Worm (Caenorhabditis elegans): ENCODE data around the gene chk-2.

Gene chk-2

DNA sequence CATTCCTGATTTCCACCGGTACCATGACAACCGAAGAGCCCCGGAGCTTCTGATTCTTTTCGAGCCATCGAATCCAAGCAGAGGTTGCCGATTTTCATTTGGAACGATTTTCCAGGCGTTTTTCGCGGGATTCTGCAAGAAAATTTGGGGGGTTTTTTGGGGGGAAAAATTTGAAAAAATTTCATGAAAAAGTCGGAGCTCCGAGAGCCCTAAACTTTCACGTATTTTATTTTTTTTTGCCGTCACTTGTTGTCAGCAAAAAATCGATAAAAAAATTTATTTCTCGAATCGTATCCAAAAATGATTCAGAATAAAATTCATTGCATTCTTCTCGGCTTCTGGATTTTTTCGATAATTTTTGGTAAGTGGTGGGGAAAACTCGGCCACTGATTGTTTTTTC is 32.9 kb downstream of the chk-2 start, which contains the start of gene Y116F11B.13:
Y116F11B.13 (plus strand) TSS at position 301 of the 400 bp plus-strand sequence.
- TF ChIP-seq Y67H2A.10 (GFP tag; conservative IDR thresholded peaks at IDR 0.05) (no peak), rec-8 (tag; optimal IDR thresholded peaks at IDR 0.05) (no peak), Y53F4B.3 (GFP tag; IDR thresholded peaks at IDR 0.05) (no peak)

DNA sequence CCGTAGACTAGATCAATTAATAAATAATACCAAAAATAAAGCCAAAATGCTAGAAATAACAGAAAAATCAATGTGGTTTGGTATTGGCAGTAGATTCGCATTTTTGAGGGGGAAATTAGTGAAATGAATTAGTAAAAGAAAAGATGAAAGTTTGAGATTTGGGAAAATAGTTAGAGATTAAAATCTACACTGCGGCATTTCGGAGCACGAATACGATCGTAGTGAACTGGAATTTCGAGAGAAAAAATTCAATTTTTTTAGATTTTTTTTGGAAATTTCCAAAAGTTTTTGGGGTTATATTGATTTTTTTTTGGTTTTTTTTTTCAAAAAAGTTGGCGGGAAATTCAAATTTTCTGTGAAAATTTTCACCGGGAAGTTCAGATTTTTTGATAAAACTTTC is 47.9 kb downstream of the chk-2 start, which contains the start of gene Y116F11B.9:
Y116F11B.9 (minus strand) TSS at position 101 of the 400 bp plus-strand sequence.
- TF ChIP-seq K11D2.4 (GFP tag; IDR thresholded peaks at IDR 0.05) (no peak), hlh-26 (GFP tag; conservative IDR thresholded peaks at IDR 0.05) (no peak), Y53G8AR.9 (GFP tag; conservative IDR thresholded peaks at IDR 0.05) (no peak), ceh-91 (GFP tag; IDR thresholded peaks at IDR 0.05) (no peak), lin-35 (GFP tag; optimal IDR thresholded peaks at IDR 0.05) (no peak), efl-1 (GFP tag; optimal IDR thresholded peaks at IDR 0.05) (no peak), Y67H2A.10 (GFP tag; conservative IDR thresholded peaks at IDR 0.05) (no peak), B0261.1 (tag; optimal IDR thresholded peaks at IDR 0.05) (no peak), madf-6 (GFP tag; IDR thresholded peaks at IDR 0.05) (no peak), repo-1 (tag; optimal IDR thresholded peaks at IDR 0.05) (no peak), mcd-1 (GFP tag; IDR thresholded peaks at IDR 0.05) (no peak)

DNA sequence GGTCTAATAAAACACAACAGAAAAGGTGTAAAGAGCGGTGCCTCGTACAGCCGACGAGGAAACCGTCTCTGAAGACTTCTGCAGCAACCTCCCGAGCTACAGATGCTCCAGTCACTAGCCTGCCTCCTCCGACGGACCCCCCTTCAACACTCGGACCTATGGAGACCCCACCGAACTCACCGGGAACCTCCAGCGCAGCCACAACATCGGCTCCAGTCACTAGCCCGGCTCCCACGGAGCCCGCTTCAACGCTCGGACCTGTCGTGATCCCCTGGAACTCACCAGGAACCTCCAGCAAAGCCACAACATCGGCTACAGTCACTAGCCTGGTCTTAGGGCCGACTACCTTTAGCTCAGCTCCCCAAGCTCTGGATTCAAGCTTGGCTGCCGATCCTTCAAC is 55.6 kb downstream of the chk-2 start:
- TF ChIP-seq F37B4.10 (GFP tag; IDR thresholded peaks at IDR 0.05) (no peak), egrh-3 (GFP tag; IDR thresholded peaks at IDR 0.05) (peak; percentile 81), ztf-28 (GFP tag; IDR thresholded peaks at IDR 0.05) (no peak), snpc-1.3 (tag; optimal IDR thresholded peaks at IDR 0.05; ENCODE audit: insufficient read depth) (no peak), Y95B8A.8 (GFP tag; IDR thresholded peaks at IDR 0.05) (no peak)

Measured in whole organism, young adult.